Fruit fly (Drosophila melanogaster): ENCODE data around the gene CG33965.

DNA sequence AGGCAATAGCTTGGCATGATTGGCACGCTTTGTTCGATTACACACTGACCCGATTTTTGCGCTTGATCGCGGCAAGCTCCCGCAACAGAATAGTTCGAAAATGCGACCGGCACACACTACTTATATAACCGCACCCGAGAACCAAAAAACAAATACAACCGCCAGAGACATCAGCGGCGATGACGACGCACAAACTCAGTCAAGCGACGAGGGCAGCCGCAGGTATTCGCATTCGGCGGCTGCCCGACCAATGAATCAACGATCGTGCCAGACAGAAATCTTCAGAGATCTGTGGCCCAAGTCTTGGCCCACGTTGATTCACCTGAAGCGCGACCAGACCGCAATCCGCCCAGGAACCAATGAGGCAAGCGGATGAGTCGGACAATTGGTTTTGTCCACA is 5.5 kb downstream of the CG33965 start, which contains the start of gene CG9192:
- no peak for TF ChIP-seq psq (optimal IDR thresholded peaks at IDR 0.05)
- TF ChIP-seq EcR (GFP tag; optimal IDR thresholded peaks at IDR 0.05) = no peak
- TF ChIP-seq usp (GFP tag; optimal IDR thresholded peaks at IDR 0.05) = no peak
- no peak for TF ChIP-seq CG8478 (optimal IDR thresholded peaks at IDR 0.05)
- no peak for TF ChIP-seq Dll (optimal IDR thresholded peaks at IDR 0.05)
